Fruit fly (Drosophila melanogaster): Measurements from ENCODE around the gene Acsf3.

Gene Acsf3

dm6 chrX:7336121-7336961 lies 7.5 kb downstream of the Acsf3 start (continued):
- peak; percentile 72; the same call in 1 of the 2 replicates for TF ChIP-seq klu (GFP tag; IDR thresholded peaks at IDR 0.05)
- TF ChIP-seq Eip74EF (GFP tag; optimal IDR thresholded peaks at IDR 0.05), result peak in 1 of 2 experiments; percentile 91
- TF ChIP-seq CG9932 (GFP tag; IDR thresholded peaks at IDR 0.05), result peak; percentile 52
- TF ChIP-seq Bgb (GFP tag; IDR thresholded peaks at IDR 0.05; ENCODE audit: partially characterized antibody), result no peak
- peak; percentile 59 for TF ChIP-seq D19B (GFP tag; optimal IDR thresholded peaks at IDR 0.05)
- peak in 1 of 2 experiments; percentile 49 for TF ChIP-seq crp (GFP tag; optimal IDR thresholded peaks at IDR 0.05)
- TF ChIP-seq CG11695 (GFP tag; IDR thresholded peaks at IDR 0.05), result peak; percentile 91
- TF ChIP-seq CG14441 (GFP tag; IDR thresholded peaks at IDR 0.05), result peak; percentile 82
- peak; percentile 61 for TF ChIP-seq CG18011 (GFP tag; optimal IDR thresholded peaks at IDR 0.05)
- peak; percentile 80 for TF ChIP-seq CG17802 (tag; optimal IDR thresholded peaks at IDR 0.05)
- peak; percentile 90 for TF ChIP-seq CG1602 (GFP tag; optimal IDR thresholded peaks at IDR 0.05)
- TF ChIP-seq Adf1 (GFP tag; IDR thresholded peaks at IDR 0.05), result no peak
- TF ChIP-seq Fer2 (tag; optimal IDR thresholded peaks at IDR 0.05), result peak; percentile 40
- TF ChIP-seq bigmax (GFP tag; optimal IDR thresholded peaks at IDR 0.05), result no peak
- TF ChIP-seq her (GFP tag; optimal IDR thresholded peaks at IDR 0.05), result peak; percentile 77
- TF ChIP-seq ken (GFP tag; IDR thresholded peaks at IDR 0.05), result peak; percentile 87
- peak; percentile 56 for TF ChIP-seq CG14965 (GFP tag; optimal IDR thresholded peaks at IDR 0.05; ENCODE audit: borderline replicate concordance)
- peak; percentile 79 for TF ChIP-seq ttk (GFP tag; IDR thresholded peaks at IDR 0.05)
- TF ChIP-seq H2.0 (GFP tag; IDR thresholded peaks at IDR 0.05), result peak; percentile 77
- TF ChIP-seq CG6791 (GFP tag; IDR thresholded peaks at IDR 0.05; ENCODE audit: partially characterized antibody), result no peak
- TF ChIP-seq CG7745 (tag; optimal IDR thresholded peaks at IDR 0.05), result peak; percentile 69
- TF ChIP-seq NFAT (GFP tag; IDR thresholded peaks at IDR 0.05), result peak; percentile 38; the same call in 1 of the 2 replicates
- TF ChIP-seq MTF-1 (GFP tag; optimal IDR thresholded peaks at IDR 0.05; ENCODE audit: borderline replicate concordance), result peak; percentile 88
- TF ChIP-seq CG11093 (GFP tag; IDR thresholded peaks at IDR 0.05), result peak; percentile 80
- peak in 1 of 2 experiments; percentile 96 for TF ChIP-seq eve (GFP tag; optimal IDR thresholded peaks at IDR 0.05)
- TF ChIP-seq CG4707 (GFP tag; optimal IDR thresholded peaks at IDR 0.05), result peak; percentile 88
- TF ChIP-seq Nf-YB (GFP tag; optimal IDR thresholded peaks at IDR 0.05), result peak; percentile 79
- peak; percentile 68 for TF ChIP-seq eyg (GFP tag; optimal IDR thresholded peaks at IDR 0.05)
- TF ChIP-seq Abd-B (GFP tag; optimal IDR thresholded peaks at IDR 0.05), result peak; percentile 71
- peak; percentile 84 for TF ChIP-seq ase (GFP tag; IDR thresholded peaks at IDR 0.05)
- no peak for TF ChIP-seq Elba2 (GFP tag; optimal IDR thresholded peaks at IDR 0.05)
- TF ChIP-seq CG3065 (GFP tag; optimal IDR thresholded peaks at IDR 0.05), result peak; percentile 83
- peak; percentile 78 for TF ChIP-seq peb (GFP tag; IDR thresholded peaks at IDR 0.05)
- TF ChIP-seq lmd (GFP tag; IDR thresholded peaks at IDR 0.05), result peak; percentile 91
- TF ChIP-seq hth (optimal IDR thresholded peaks at IDR 0.05), result no peak
- no peak for TF ChIP-seq ato (GFP tag; IDR thresholded peaks at IDR 0.05; ENCODE audit: partially characterized antibody)
- peak; percentile 81 for TF ChIP-seq kay (GFP tag; optimal IDR thresholded peaks at IDR 0.05)
- peak; percentile 94 for TF ChIP-seq CG2678 (tag; optimal IDR thresholded peaks at IDR 0.05)
- no peak for TF ChIP-seq tna (GFP tag; IDR thresholded peaks at IDR 0.05; ENCODE audit: partially characterized antibody)
- TF ChIP-seq Optix (GFP tag; IDR thresholded peaks at IDR 0.05), result peak; percentile 80; the same call in 2 of the 3 replicates
- no peak for TF ChIP-seq Poxn (GFP tag; IDR thresholded peaks at IDR 0.05)
- TF ChIP-seq pnt (GFP tag; optimal IDR thresholded peaks at IDR 0.05), result peak; percentile 90
- peak; percentile 79 for TF ChIP-seq CG43689 (GFP tag; IDR thresholded peaks at IDR 0.05)
- TF ChIP-seq danr (GFP tag; IDR thresholded peaks at IDR 0.05), result peak; percentile 80
- TF ChIP-seq CG30431 (GFP tag; optimal IDR thresholded peaks at IDR 0.05), result peak; percentile 90
- peak; percentile 58; the same call in 1 of the 2 replicates for TF ChIP-seq dan (GFP tag; IDR thresholded peaks at IDR 0.05)
- peak; percentile 97 for TF ChIP-seq CG2712 (tag; optimal IDR thresholded peaks at IDR 0.05)
- TF ChIP-seq lab (GFP tag; optimal IDR thresholded peaks at IDR 0.05), result peak; percentile 87
